Fruit fly (Drosophila melanogaster) whole organism, wandering third instar larva: Measurements from ENCODE around the gene CG12182.
A peak's percentile ranks its signal among the peaks of the same experiment; 100 is the strongest.

Source experiments
- Hnf4 ChIP-seq: fragments of 200-800 bp; sonication (Bioruptor generic); optimal IDR thresholded peaks from 2 replicates; lab custom pipeline; 2016; ENCODE audit warnings: missing biosample characterization, mild to moderate bottlenecking, missing genetic modification characterization
- psq ChIP-seq: fragments of 200-800 bp; sonication (Bioruptor generic); optimal IDR thresholded peaks from 3 replicates; lab custom pipeline; 2017; ENCODE audit warnings: missing biosample characterization, mild to moderate bottlenecking, missing genetic modification characterization, moderate library complexity
- woc ChIP-seq: sonication (Bioruptor generic); optimal IDR thresholded peaks from 2 replicates; lab custom pipeline; 2016; ENCODE audit warnings: missing biosample characterization, mild to moderate bottlenecking, missing genetic modification characterization

DNA sequence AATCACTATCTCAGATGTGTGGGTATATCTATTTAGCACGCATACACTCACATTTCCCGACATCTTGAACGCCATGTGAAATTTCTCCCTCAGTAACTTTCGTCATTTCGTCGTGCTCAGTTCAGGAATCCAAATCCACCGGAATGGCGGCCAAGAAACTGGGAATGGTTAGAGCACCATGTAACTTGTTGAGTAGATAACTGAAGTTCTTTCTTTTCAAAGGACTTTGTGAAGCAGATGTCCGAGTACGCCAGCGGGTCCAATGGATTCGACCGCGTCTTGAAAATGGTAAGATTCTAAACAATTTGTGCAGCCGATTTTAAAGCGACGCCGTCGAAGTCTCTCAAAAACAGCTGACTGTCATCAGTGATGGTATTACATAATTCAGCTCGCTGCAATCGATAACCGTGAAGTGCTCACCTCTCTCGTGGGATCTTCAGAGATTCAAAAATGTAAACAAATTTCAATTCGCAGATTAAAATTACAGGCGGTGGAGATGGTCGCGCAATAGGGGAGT is at the start of gene CG12182, which contains the start of gene CG16985:
- TF ChIP-seq woc (no peak), Hnf4 (GFP tag; lab: Kevin White, UChicago) (no peak), psq (GFP tag; lab: Kevin White, UChicago) (peak; percentile 55)
